Fruit fly (Drosophila melanogaster): ENCODE measurements around the gene Cpr62Bb.

Gene Cpr62Bb

dm6 chr3L:1856467-1857350 lies 21.7 kb upstream of the Cpr62Bb start, which contains the start of gene CG12024 (continued):
- TF ChIP-seq phol (tag; optimal IDR thresholded peaks at IDR 0.05) (peak; percentile 87), CG3065 (GFP tag; optimal IDR thresholded peaks at IDR 0.05) (peak; percentile 39), MESR4 (GFP tag; optimal IDR thresholded peaks at IDR 0.05) (peak; percentile 91), CG10209 (GFP tag; optimal IDR thresholded peaks at IDR 0.05) (peak; percentile 76), CG10654 (GFP tag; optimal IDR thresholded peaks at IDR 0.05) (peak; percentile 60), Dbx (GFP tag; IDR thresholded peaks at IDR 0.05) (peak; percentile 72; the same call in 2 of the 3 replicates), CG14965 (GFP tag; optimal IDR thresholded peaks at IDR 0.05; ENCODE audit: borderline replicate concordance) (no peak), sqz (GFP tag; optimal IDR thresholded peaks at IDR 0.05) (no peak), tap (tag; optimal IDR thresholded peaks at IDR 0.05) (peak; percentile 40), CG42726 (GFP tag; IDR thresholded peaks at IDR 0.05; ENCODE audit: partially characterized antibody) (no peak), CG11398 (GFP tag; optimal IDR thresholded peaks at IDR 0.05) (no peak), CG17361 (GFP tag; IDR thresholded peaks at IDR 0.05) (peak; percentile 87), tna (GFP tag; IDR thresholded peaks at IDR 0.05; ENCODE audit: partially characterized antibody) (peak; percentile 23; the same call in 1 of the 2 replicates), ara (GFP tag; IDR thresholded peaks at IDR 0.05) (no peak), ci (GFP tag; IDR thresholded peaks at IDR 0.05) (0 out of 3 replicates have a peak, but pooled peaks have one; percentile 11), cato (GFP tag; optimal IDR thresholded peaks at IDR 0.05; ENCODE audit: borderline replicate concordance) (peak; percentile 54), prd (optimal IDR thresholded peaks at IDR 0.05) (no peak), prd (GFP tag; IDR thresholded peaks at IDR 0.05) (peak; percentile 59; the same call in 2 of the 3 replicates), Side (GFP tag; optimal IDR thresholded peaks at IDR 0.05) (peak; percentile 51), her (GFP tag; optimal IDR thresholded peaks at IDR 0.05) (peak; percentile 22), pan (optimal IDR thresholded peaks at IDR 0.05) (no peak), pan (GFP tag; optimal IDR thresholded peaks at IDR 0.05 in 1 of 2, IDR thresholded peaks at IDR 0.05 in 1 of 2) (peak in 1 of 2 experiments; percentile 38), CG30020 (tag; optimal IDR thresholded peaks at IDR 0.05) (peak; percentile 93), CG34224 (GFP tag; IDR thresholded peaks at IDR 0.05; ENCODE audit: partially characterized antibody) (no peak), Blimp-1 (GFP tag; optimal IDR thresholded peaks at IDR 0.05) (peak; percentile 54), croc (GFP tag; conservative IDR thresholded peaks at IDR 0.05) (peak; percentile 13; the same call in 1 of the 3 replicates), sens-2 (GFP tag; IDR thresholded peaks at IDR 0.05) (no peak), sd (tag; optimal IDR thresholded peaks at IDR 0.05) (no peak), Max (GFP tag; optimal IDR thresholded peaks at IDR 0.05) (peak; percentile 76), gsb (GFP tag; IDR thresholded peaks at IDR 0.05) (no peak), Dp (GFP tag; optimal IDR thresholded peaks at IDR 0.05) (peak; percentile 91), CG34422 (GFP tag; IDR thresholded peaks at IDR 0.05) (peak; percentile 64; the same call in 2 of the 3 replicates), ap (GFP tag; IDR thresholded peaks at IDR 0.05) (peak; percentile 21; the same call in 1 of the 2 replicates), abd-A (tag; optimal IDR thresholded peaks at IDR 0.05) (no peak), CG18764 (GFP tag; optimal IDR thresholded peaks at IDR 0.05) (peak; percentile 40), knrl (GFP tag; IDR thresholded peaks at IDR 0.05; ENCODE audit: partially characterized antibody) (peak; percentile 46; the same call in 2 of the 3 replicates), ro (GFP tag; IDR thresholded peaks at IDR 0.05) (no peak), CG12744 (GFP tag; optimal IDR thresholded peaks at IDR 0.05) (peak; percentile 78), CG33213 (GFP tag; optimal IDR thresholded peaks at IDR 0.05) (peak; percentile 77), z (GFP tag; IDR thresholded peaks at IDR 0.05) (no peak), Atf-2 (GFP tag; optimal IDR thresholded peaks at IDR 0.05) (peak; percentile 63), CG5953 (GFP tag; IDR thresholded peaks at IDR 0.05) (no peak), br (optimal IDR thresholded peaks at IDR 0.05) (no peak), lola (GFP tag; optimal IDR thresholded peaks at IDR 0.05) (peak in 2 of 3 experiments; percentile 62 to 90), sug (tag; optimal IDR thresholded peaks at IDR 0.05) (peak; percentile 90), danr (GFP tag; IDR thresholded peaks at IDR 0.05) (peak; percentile 33; the same call in 1 of the 2 replicates), tll (GFP tag; optimal IDR thresholded peaks at IDR 0.05) (no peak), CG8089 (GFP tag; optimal IDR thresholded peaks at IDR 0.05) (peak; percentile 48)
